Fruit fly (Drosophila melanogaster) whole organism, embryonic: ENCODE data around the gene BRWD3.

Experiments used
- Asciz ChIP-seq: fragments of 200-800 bp; sonication (Bioruptor generic); optimal IDR thresholded peaks from 2 replicates; lab custom pipeline; 2017; ENCODE audit warnings: missing biosample characterization, mild to moderate bottlenecking, missing genetic modification characterization, missing genetic modification reagents
- Atf6 ChIP-seq: fragments of 200-800 bp; sonication (Bioruptor generic); IDR thresholded peaks from 2 replicates; pipeline ENCODE4 v1.3.6; 2022; ENCODE audit warnings: missing biosample characterization, missing genetic modification characterization
- BEAF-32 ChIP-seq: fragments of 200-800 bp; sonication (Bioruptor generic); optimal IDR thresholded peaks from 3 replicates; lab custom pipeline; 2017; ENCODE audit warnings: missing biosample characterization, missing genetic modification characterization, mild to moderate bottlenecking, moderate library complexity, missing genetic modification reagents
- CG11696 ChIP-seq: fragments of 200-800 bp; sonication (Bioruptor generic); IDR thresholded peaks from 2 replicates; pipeline ENCODE4 v1.3.6; 2022; ENCODE audit warnings: missing biosample characterization, missing genetic modification characterization
- CG16779 ChIP-seq: fragments of 200-800 bp; sonication (Bioruptor generic); IDR thresholded peaks from 2 replicates; pipeline ENCODE4 v1.3.6; 2022; ENCODE audit warnings: missing biosample characterization, missing genetic modification characterization
- CG16863 ChIP-seq: fragments of 200-800 bp; sonication (Bioruptor generic); optimal IDR thresholded peaks from 3 replicates; lab custom pipeline; 2016; ENCODE audit warnings: missing biosample characterization, missing genetic modification characterization
- CG17912 ChIP-seq: fragments of 200-800 bp; sonication (Bioruptor generic); optimal IDR thresholded peaks from 2 replicates; lab custom pipeline; 2018; ENCODE audit warnings: missing biosample characterization, mild to moderate bottlenecking, missing genetic modification characterization
- CG2129 ChIP-seq: fragments of 200-800 bp; sonication (Bioruptor generic); IDR thresholded peaks from 2 replicates; pipeline ENCODE4 v1.3.6; 2022; ENCODE audit warnings: missing biosample characterization, missing genetic modification characterization; ENCODE audit not compliant: partially characterized antibody
- CG31224 ChIP-seq: fragments of 200-800 bp; sonication (Bioruptor generic); IDR thresholded peaks from 2 replicates; pipeline ENCODE4 v1.3.6; 2022; ENCODE audit warnings: missing biosample characterization, missing genetic modification characterization
- CG5245 ChIP-seq: fragments of 200-800 bp; sonication (Bioruptor generic); optimal IDR thresholded peaks from 3 replicates; lab custom pipeline; 2016; ENCODE audit warnings: missing biosample characterization, missing genetic modification characterization
- CG6654 ChIP-seq: fragments of 200-800 bp; sonication (Bioruptor generic); optimal IDR thresholded peaks from 2 replicates; lab custom pipeline; 2017; ENCODE audit warnings: missing biosample characterization, mild to moderate bottlenecking, missing genetic modification characterization
- CG7786 ChIP-seq: fragments of 200-800 bp; sonication (Bioruptor generic); optimal IDR thresholded peaks from 2 replicates; lab custom pipeline; 2016; ENCODE audit warnings: missing biosample characterization, missing genetic modification characterization
- CG9876 ChIP-seq: fragments of 200-800 bp; sonication (Bioruptor generic); optimal IDR thresholded peaks from 2 replicates; lab custom pipeline; 2016; ENCODE audit warnings: missing biosample characterization, missing genetic modification characterization
- Deaf1 ChIP-seq: fragments of 200-800 bp; optimal IDR thresholded peaks from 3 replicates; lab custom pipeline; 2019; ENCODE audit warnings: missing biosample characterization, mild to moderate bottlenecking, missing genetic modification characterization, moderate library complexity
- Dip2 ChIP-seq: fragments of 200-800 bp; sonication (Bioruptor generic); IDR thresholded peaks from 2 replicates; pipeline ENCODE4 v1.3.6; 2022; ENCODE audit warnings: missing biosample characterization, missing genetic modification characterization
- Doc2 ChIP-seq: fragments of 200-800 bp; sonication (Bioruptor generic); IDR thresholded peaks from 2 replicates; pipeline ENCODE4 v1.3.6; 2022; ENCODE audit warnings: missing biosample characterization, missing genetic modification characterization
- E2f1 ChIP-seq: fragments of 200-800 bp; sonication (Bioruptor generic); IDR thresholded peaks from 2 replicates; pipeline ENCODE4 v1.3.6; 2022; ENCODE audit warnings: missing biosample characterization, missing genetic modification characterization
- Ets97D ChIP-seq: fragments of 200-800 bp; sonication (Bioruptor generic); optimal IDR thresholded peaks from 3 replicates; lab custom pipeline; 2016; ENCODE audit warnings: missing biosample characterization, missing genetic modification characterization
- GATAe ChIP-seq: fragments of 200-800 bp; sonication (Bioruptor generic); conservative IDR thresholded peaks from 2 replicates; pipeline ENCODE4 v1.3.6; 2022; ENCODE audit warnings: missing biosample characterization, missing genetic modification characterization
- HLH3B ChIP-seq: fragments of 200-800 bp; sonication (Bioruptor generic); IDR thresholded peaks from 2 replicates; pipeline ENCODE4 v1.3.6; 2022; ENCODE audit warnings: missing biosample characterization, missing genetic modification characterization
- Hr39 ChIP-seq: fragments of >200 bp; optimal IDR thresholded peaks from 2 replicates; lab custom pipeline; 2017
- Lhr ChIP-seq: fragments of 200-800 bp; sonication (Bioruptor generic); optimal IDR thresholded peaks from 3 replicates; lab custom pipeline; 2017; ENCODE audit warnings: mild to moderate bottlenecking, missing biosample characterization, missing genetic modification reagents, missing genetic modification characterization
- MBD-R2 ChIP-seq: fragments of 200-800 bp; sonication (Bioruptor generic); IDR thresholded peaks from 2 replicates; pipeline ENCODE4 v1.3.6; 2022; ENCODE audit warnings: missing biosample characterization, missing genetic modification characterization
- MTF-1 ChIP-seq: fragments of 200-800 bp; sonication (Bioruptor generic); optimal IDR thresholded peaks from 2 replicates; lab custom pipeline; 2018; ENCODE audit warnings: missing biosample characterization, mild to moderate bottlenecking, missing genetic modification characterization, borderline replicate concordance
- NC2β ChIP-seq: fragments of 200-800 bp; sonication (Bioruptor generic); optimal IDR thresholded peaks from 2 replicates; lab custom pipeline; 2016; ENCODE audit warnings: missing biosample characterization, missing genetic modification characterization
- Oaz ChIP-seq: fragments of 200-800 bp; sonication (Bioruptor generic); IDR thresholded peaks from 2 replicates; pipeline ENCODE4 v1.3.6; 2022; ENCODE audit warnings: missing biosample characterization, missing genetic modification characterization
- Ravus ChIP-seq: fragments of 200-800 bp; sonication (Bioruptor generic); IDR thresholded peaks from 2 replicates; pipeline ENCODE4 v1.3.6; 2022; ENCODE audit warnings: missing biosample characterization, missing genetic modification characterization
- Six4 ChIP-seq: fragments of 200-800 bp; sonication (Bioruptor generic); optimal IDR thresholded peaks from 2 replicates; lab custom pipeline; 2016; ENCODE audit warnings: missing biosample characterization, missing genetic modification characterization
- Usf ChIP-seq: fragments of 200-800 bp; sonication (Bioruptor generic); optimal IDR thresholded peaks from 2 replicates; lab custom pipeline; 2017; ENCODE audit warnings: missing genotype, missing biosample characterization, missing genetic modification characterization
- YL-1 ChIP-seq: fragments of 200-800 bp; sonication (Bioruptor generic); optimal IDR thresholded peaks from 3 replicates; lab custom pipeline; 2017; ENCODE audit warnings: missing biosample characterization, mild to moderate bottlenecking, missing genetic modification characterization
- bcd ChIP-seq: fragments of 200-800 bp; sonication (Bioruptor generic); optimal IDR thresholded peaks from 2 replicates; lab custom pipeline; 2017; ENCODE audit warnings: missing biosample characterization, mild to moderate bottlenecking, missing genetic modification characterization
- bigmax ChIP-seq: fragments of 200-800 bp; sonication (Bioruptor generic); optimal IDR thresholded peaks from 2 replicates; lab custom pipeline; 2018; ENCODE audit warnings: missing biosample characterization, mild to moderate bottlenecking, missing genetic modification characterization
- bsh ChIP-seq, 2 experiments: fragments of 200-800 bp; sonication (Bioruptor generic); optimal IDR thresholded peaks; 2 replicates each; lab custom pipeline; 2017 to 2018; ENCODE audit warnings: mild to moderate bottlenecking in 2 of 2, missing biosample characterization in 2 of 2, missing genetic modification characterization in 2 of 2, moderate library complexity in 1 of 2
- cas ChIP-seq: fragments of 200-800 bp; sonication (Bioruptor generic); IDR thresholded peaks from 2 replicates; pipeline ENCODE4 v1.3.6; 2022; ENCODE audit warnings: missing biosample characterization, missing genetic modification characterization
- dmrt11E ChIP-seq: fragments of 200-800 bp; sonication (Bioruptor generic); optimal IDR thresholded peaks from 3 replicates; lab custom pipeline; 2018; ENCODE audit warnings: missing biosample characterization, mild to moderate bottlenecking, missing genetic modification characterization, moderate library complexity
- gsb-n ChIP-seq: fragments of 200-800 bp; sonication (Bioruptor generic); optimal IDR thresholded peaks from 3 replicates; lab custom pipeline; 2018; ENCODE audit warnings: missing biosample characterization, mild to moderate bottlenecking, missing genetic modification characterization
- kni ChIP-seq: fragments of 200-800 bp; sonication (Bioruptor generic); optimal IDR thresholded peaks from 3 replicates; lab custom pipeline; 2017; ENCODE audit warnings: mild to moderate bottlenecking, missing biosample characterization, missing genetic modification reagents, missing genetic modification characterization
- lab ChIP-seq: fragments of 200-800 bp; sonication (Bioruptor generic); optimal IDR thresholded peaks from 3 replicates; lab custom pipeline; 2017; ENCODE audit warnings: missing biosample characterization, missing genetic modification characterization, mild to moderate bottlenecking, moderate library complexity, missing genetic modification reagents
- nau ChIP-seq: fragments of 200-800 bp; sonication (Bioruptor generic); optimal IDR thresholded peaks from 3 replicates; lab custom pipeline; 2017; ENCODE audit warnings: missing biosample characterization, mild to moderate bottlenecking, missing genetic modification characterization, missing genetic modification reagents
- otp ChIP-seq: fragments of 200-800 bp; sonication (Bioruptor generic); IDR thresholded peaks from 3 replicates; pipeline ENCODE4, ENCODE4 v1.3.6; 2022; ENCODE audit warnings: missing biosample characterization, missing genetic modification characterization
- p53 ChIP-seq: fragments of 200-800 bp; sonication (Bioruptor generic); optimal IDR thresholded peaks from 2 replicates; lab custom pipeline; 2016; ENCODE audit warnings: missing biosample characterization, missing genetic modification characterization
- prd ChIP-seq, 3 experiments: fragments of >200 bp in 2 of 3; fragments of 200-800 bp in 1 of 3; sonication (Bioruptor generic) in 1 of 3; optimal IDR thresholded peaks in 2 of 3; IDR thresholded peaks in 1 of 3; 2 replicates in 2 of 3; 3 replicates in 1 of 3; pipeline versions ENCODE4 v1.3.6 to Lab custom; 2017 to 2022; ENCODE audit warnings: missing biosample characterization in 1 of 3, missing genetic modification characterization in 1 of 3
- rib ChIP-seq: fragments of 200-800 bp; sonication (Bioruptor generic); IDR thresholded peaks from 2 replicates; pipeline ENCODE4 v1.3.6; 2022; ENCODE audit warnings: missing biosample characterization, missing genetic modification characterization
- row ChIP-seq: fragments of 200-800 bp; sonication (Bioruptor generic); IDR thresholded peaks from 3 replicates; pipeline ENCODE4 v1.3.6; 2022; ENCODE audit warnings: missing biosample characterization, missing genetic modification characterization
- salm ChIP-seq: fragments of 200-800 bp; sonication (Bioruptor generic); optimal IDR thresholded peaks from 2 replicates; lab custom pipeline; 2018; ENCODE audit warnings: missing biosample characterization, mild to moderate bottlenecking, missing genetic modification characterization
- slbo ChIP-seq: fragments of 200-800 bp; sonication (Bioruptor generic); IDR thresholded peaks from 2 replicates; pipeline ENCODE4 v1.3.6; 2022; ENCODE audit warnings: missing biosample characterization, missing genetic modification characterization
- ssp ChIP-seq: fragments of 200-800 bp; sonication (Bioruptor generic); IDR thresholded peaks from 2 replicates; pipeline ENCODE4 v1.3.6; 2022; ENCODE audit warnings: missing biosample characterization, missing genetic modification characterization
- tgo ChIP-seq: fragments of 200-800 bp; sonication (Bioruptor generic); IDR thresholded peaks from 3 replicates; pipeline ENCODE4 v1.3.6; 2022; ENCODE audit warnings: missing biosample characterization, missing genetic modification characterization
- usp ChIP-seq: fragments of >200 bp; optimal IDR thresholded peaks from 2 replicates; lab custom pipeline; 2017; ENCODE audit warnings: missing biosample characterization, missing genetic modification characterization
- vvl ChIP-seq: fragments of 200-800 bp; sonication (Bioruptor generic); IDR thresholded peaks from 2 replicates; pipeline ENCODE4 v1.3.6; 2022; ENCODE audit warnings: missing biosample characterization, missing genetic modification characterization

BRWD3 gene

dm6 chr3R:24318217-24319082 is at the start of gene BRWD3, which contains the start of gene Nab2 (continued):
- TF ChIP-seq row (GFP tag; lab: Robert Waterston, UW) (peak; percentile 70), Ets97D (GFP tag; lab: Kevin White, UChicago) (peak; percentile 19), E2f1 (GFP tag; lab: Robert Waterston, UW) (peak; percentile 45; the same call in 1 of the 2 replicates), Doc2 (no peak), CG7786 (no peak), CG16779 (GFP tag; lab: Robert Waterston, UW) (no peak), bcd (GFP tag; lab: Kevin White, UChicago) (peak; percentile 22), salm (tag; lab: Kevin White, UChicago) (no peak), ssp (GFP tag; lab: Robert Waterston, UW) (0 out of 2 replicates have a peak, but pooled peaks have one; percentile 17), Asciz (GFP tag; lab: Kevin White, UChicago) (no peak), Oaz (GFP tag; lab: Robert Waterston, UW) (peak; percentile 30; the same call in 1 of the 2 replicates), cas (no peak), usp (GFP tag; lab: Kevin White, UChicago) (no peak), kni (GFP tag; lab: Kevin White, UChicago) (no peak), Atf6 (no peak), bigmax (no peak), otp (GFP tag; lab: Robert Waterston, UW) (no peak), CG9876 (GFP tag; lab: Kevin White, UChicago) (no peak), Hr39 (lab: Kevin White, UChicago) (no peak), CG6654 (GFP tag; lab: Kevin White, UChicago) (no peak), gsb-n (no peak), Six4 (GFP tag; lab: Kevin White, UChicago) (no peak), CG16863 (GFP tag; lab: Kevin White, UChicago) (no peak), BEAF-32 (GFP tag; lab: Kevin White, UChicago) (peak; percentile 76), HLH3B (GFP tag; lab: Robert Waterston, UW) (peak; percentile 29; the same call in 1 of the 2 replicates), CG2129 (GFP tag; lab: Robert Waterston, UW) (peak; percentile 17), lab (no peak), CG17912 (GFP tag; lab: Kevin White, UChicago) (no peak), Dip2 (GFP tag; lab: Robert Waterston, UW) (no peak), GATAe (GFP tag; lab: Robert Waterston, UW) (no peak), MTF-1 (GFP tag; lab: Kevin White, UChicago) (no peak), rib (GFP tag; lab: Robert Waterston, UW) (no peak), prd (optimal IDR thresholded peaks at IDR 0.05; lab: Kevin White, UChicago) (no peak), prd (GFP tag; IDR thresholded peaks at IDR 0.05; lab: Robert Waterston, UW) (peak; percentile 56), NC2β (GFP tag; lab: Kevin White, UChicago) (no peak), dmrt11E (peak; percentile 38), YL-1 (GFP tag; lab: Kevin White, UChicago) (peak; percentile 37), Usf (GFP tag; lab: Kevin White, UChicago) (no peak), CG11696 (GFP tag; lab: Robert Waterston, UW) (no peak), CG31224 (GFP tag; lab: Robert Waterston, UW) (no peak), vvl (peak; percentile 66), CG5245 (GFP tag; lab: Kevin White, UChicago) (no peak), Lhr (GFP tag; lab: Kevin White, UChicago) (no peak), bsh (GFP tag; optimal IDR thresholded peaks at IDR 0.05; lab: Kevin White, UChicago) (no peak), nau (GFP tag; lab: Kevin White, UChicago) (no peak), tgo (GFP tag; lab: Robert Waterston, UW) (no peak), p53 (GFP tag; lab: Kevin White, UChicago) (no peak), Deaf1 (tag; lab: Kevin White, UChicago) (no peak), Ravus (GFP tag; lab: Robert Waterston, UW) (no peak), MBD-R2 (GFP tag; lab: Robert Waterston, UW) (peak; percentile 67), slbo (peak; percentile 75)
